Worm (Caenorhabditis elegans): ENCODE results near the gene ugt-65.

Gene ugt-65

ce11 chrIV:12463370-12463769 lies 42.9 kb downstream of the ugt-65 start, which contains the start of gene C25G4.8:
Gene C25G4.8, minus strand, starts transcription at chrIV:12463470.
- TF ChIP-seq vab-15 (tag; optimal IDR thresholded peaks at IDR 0.05) (no peak), nhr-77 (tag; optimal IDR thresholded peaks at IDR 0.05) (no peak), blmp-1 (tag; optimal IDR thresholded peaks at IDR 0.05) (no peak), elt-2 (tag; optimal IDR thresholded peaks at IDR 0.05) (no peak), nhr-28 (tag; optimal IDR thresholded peaks at IDR 0.05) (no peak), sox-4 (tag; optimal IDR thresholded peaks at IDR 0.05) (no peak), unc-86 (tag; optimal IDR thresholded peaks at IDR 0.05) (no peak), skn-1 (tag; optimal IDR thresholded peaks at IDR 0.05) (no peak), hlh-4 (tag; optimal IDR thresholded peaks at IDR 0.05) (no peak), nhr-20 (tag; optimal IDR thresholded peaks at IDR 0.05) (no peak), jun-1 (tag; optimal IDR thresholded peaks at IDR 0.05) (no peak), tlp-1 (tag; optimal IDR thresholded peaks at IDR 0.05) (no peak), mef-2 (tag; optimal IDR thresholded peaks at IDR 0.05) (no peak), C16A3.4 (tag; optimal IDR thresholded peaks at IDR 0.05) (no peak), nhr-90 (tag; optimal IDR thresholded peaks at IDR 0.05; ENCODE audit: poor library complexity) (no peak)

DNA sequence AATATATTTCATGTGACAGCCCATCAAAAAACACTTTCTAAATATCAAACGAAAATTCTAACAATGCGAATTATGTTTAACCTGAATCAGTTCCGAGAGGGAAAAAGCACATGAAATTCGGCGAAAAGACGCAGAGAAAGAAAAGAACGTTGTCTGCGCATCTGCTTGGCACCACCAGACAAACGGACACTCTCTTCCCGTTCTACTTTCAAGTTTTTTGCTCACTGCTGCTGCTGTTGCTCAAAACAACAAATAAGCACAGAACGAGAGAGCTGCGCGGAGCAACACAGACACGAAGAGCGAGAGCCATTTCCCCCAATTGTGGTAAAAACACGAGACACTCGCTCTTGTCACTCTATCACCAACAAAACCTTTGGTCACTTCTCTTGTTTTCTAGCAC lies 44.3 kb downstream of the ugt-65 start:
- TF ChIP-seq skn-1 (tag; optimal IDR thresholded peaks at IDR 0.05), result peak; percentile 31
- TF ChIP-seq lin-35 (GFP tag; optimal IDR thresholded peaks at IDR 0.05), result peak in 1 of 2 experiments; percentile 22
- TF ChIP-seq fkh-10 (GFP tag; optimal IDR thresholded peaks at IDR 0.05), result peak; percentile 19
- no peak for TF ChIP-seq C34B4.2 (tag; optimal IDR thresholded peaks at IDR 0.05)
- no peak for TF ChIP-seq ztf-4 (tag; optimal IDR thresholded peaks at IDR 0.05)
- TF ChIP-seq nhr-11 (tag; optimal IDR thresholded peaks at IDR 0.05), result no peak
- no peak for TF ChIP-seq tbx-2 (tag; optimal IDR thresholded peaks at IDR 0.05)
- peak; percentile 83 for TF ChIP-seq fkh-8 (tag; optimal IDR thresholded peaks at IDR 0.05)
- no peak for TF ChIP-seq nhr-19 (GFP tag; conservative IDR thresholded peaks at IDR 0.05)
- TF ChIP-seq lin-14 (GFP tag; optimal IDR thresholded peaks at IDR 0.05), result peak; percentile 85
- TF ChIP-seq grh-1 (GFP tag; IDR thresholded peaks at IDR 0.05), result no peak
- TF ChIP-seq pax-3 (tag; optimal IDR thresholded peaks at IDR 0.05), result no peak
- no peak for TF ChIP-seq unc-98 (GFP tag; IDR thresholded peaks at IDR 0.05)
- peak; percentile 38 for TF ChIP-seq nhr-85 (tag)
- peak; percentile 6 for TF ChIP-seq nhr-77 (tag; optimal IDR thresholded peaks at IDR 0.05)
- no peak for TF ChIP-seq unc-130 (tag; optimal IDR thresholded peaks at IDR 0.05)
- TF ChIP-seq tlp-1 (tag; optimal IDR thresholded peaks at IDR 0.05), result no peak
- peak; percentile 16 to 30 for TF ChIP-seq efl-1 (optimal IDR thresholded peaks at IDR 0.05)
- peak in 1 of 2 experiments; percentile 15 for TF ChIP-seq efl-1 (GFP tag; optimal IDR thresholded peaks at IDR 0.05 in 1 of 2)
- no peak for TF ChIP-seq unc-62 (GFP tag; optimal IDR thresholded peaks at IDR 0.05)
- TF ChIP-seq ceh-82 (tag; optimal IDR thresholded peaks at IDR 0.05), result peak in 1 of 3 experiments; percentile 46

DNA sequence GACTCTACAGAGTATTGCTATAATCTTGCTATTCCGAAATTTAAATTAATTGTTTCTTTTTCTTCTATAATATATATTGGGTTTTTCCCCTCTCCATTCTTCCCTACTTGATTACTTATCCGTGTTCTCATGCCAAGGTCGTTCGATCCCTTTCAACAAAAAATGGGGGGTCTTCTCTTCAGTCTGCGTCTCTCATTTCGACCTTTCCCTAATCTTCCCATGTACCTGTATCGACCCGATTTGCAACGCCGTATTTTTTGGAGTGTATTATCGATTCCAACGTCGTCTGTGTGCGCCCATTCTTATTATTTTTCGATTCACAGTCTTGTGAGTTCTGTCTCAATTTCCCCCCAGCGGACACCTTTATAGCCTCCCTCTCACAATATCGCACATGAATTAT lies 47.3 kb downstream of the ugt-65 start:
- TF ChIP-seq elt-3 (tag; optimal IDR thresholded peaks at IDR 0.05) (peak in 1 of 6 experiments; percentile 53), lin-35 (GFP tag; optimal IDR thresholded peaks at IDR 0.05) (peak in 1 of 2 experiments; percentile 11), nhr-85 (tag) (peak; percentile 83), ztf-4 (tag; optimal IDR thresholded peaks at IDR 0.05) (no peak), nhr-71 (tag; optimal IDR thresholded peaks at IDR 0.05) (peak; percentile 3), nhr-20 (tag; optimal IDR thresholded peaks at IDR 0.05) (peak; percentile 23), lin-14 (GFP tag; optimal IDR thresholded peaks at IDR 0.05) (peak; percentile 79), sox-4 (tag; optimal IDR thresholded peaks at IDR 0.05) (no peak), ces-1 (GFP tag; optimal IDR thresholded peaks at IDR 0.05) (no peak), snu-23 (GFP tag; optimal IDR thresholded peaks at IDR 0.05) (peak; percentile 19), blmp-1 (tag; optimal IDR thresholded peaks at IDR 0.05) (peak; percentile 40), nhr-19 (GFP tag; conservative IDR thresholded peaks at IDR 0.05) (no peak)

DNA sequence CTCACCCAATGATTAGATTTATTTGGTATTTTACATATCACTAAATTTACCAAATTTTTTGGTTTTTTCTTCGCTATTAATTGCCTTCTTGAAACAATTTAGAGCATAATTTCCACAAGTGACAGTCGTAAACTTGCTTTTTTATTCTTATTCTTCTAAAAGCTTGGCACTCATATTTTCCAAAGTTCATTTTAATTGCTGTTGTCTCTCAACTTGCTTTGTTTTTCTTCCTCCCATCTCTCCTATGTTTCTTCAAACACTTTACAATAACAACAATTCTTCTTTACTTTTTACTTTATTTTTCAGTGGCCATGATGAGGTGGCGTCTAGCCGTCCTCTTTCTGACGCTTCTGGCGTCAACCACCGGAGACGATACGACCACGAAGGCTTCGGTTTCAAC lies 47.9 kb downstream of the ugt-65 start, which contains the start of gene igdb-2:
igdb-2 (plus strand) TSS at position 301 of the 400 bp plus-strand sequence.
- TF ChIP-seq aly-2 (tag; optimal IDR thresholded peaks at IDR 0.05), result no peak
- no peak for TF ChIP-seq C04F5.9 (tag; optimal IDR thresholded peaks at IDR 0.05)
- no peak for TF ChIP-seq zip-4 (GFP tag; optimal IDR thresholded peaks at IDR 0.05)
- TF ChIP-seq fos-1 (tag; optimal IDR thresholded peaks at IDR 0.05), result no peak
- TF ChIP-seq pqm-1 (tag; optimal IDR thresholded peaks at IDR 0.05), result no peak
- no peak for TF ChIP-seq ceh-63 (GFP tag; optimal IDR thresholded peaks at IDR 0.05)

Measured in whole organism, L1 larva.